Fruit fly (Drosophila melanogaster): Measurements from ENCODE around the gene CG8281.

- no peak for TF ChIP-seq usp (GFP tag; optimal IDR thresholded peaks at IDR 0.05)
- no peak for TF ChIP-seq Dll (optimal IDR thresholded peaks at IDR 0.05)
- no peak for TF ChIP-seq psq (optimal IDR thresholded peaks at IDR 0.05)
- TF ChIP-seq EcR (GFP tag; optimal IDR thresholded peaks at IDR 0.05): no peak
- no peak for TF ChIP-seq CG8478 (optimal IDR thresholded peaks at IDR 0.05)
- no peak for TF ChIP-seq pan (optimal IDR thresholded peaks at IDR 0.05)
These were observed 31.7 kb downstream of the CG8281 start for dm6 chr3L:7943950-7944349.

Measured in whole organism.